Fruit fly (Drosophila melanogaster): ENCODE measurements around the gene Cmpk.

The Cmpk gene

DNA sequence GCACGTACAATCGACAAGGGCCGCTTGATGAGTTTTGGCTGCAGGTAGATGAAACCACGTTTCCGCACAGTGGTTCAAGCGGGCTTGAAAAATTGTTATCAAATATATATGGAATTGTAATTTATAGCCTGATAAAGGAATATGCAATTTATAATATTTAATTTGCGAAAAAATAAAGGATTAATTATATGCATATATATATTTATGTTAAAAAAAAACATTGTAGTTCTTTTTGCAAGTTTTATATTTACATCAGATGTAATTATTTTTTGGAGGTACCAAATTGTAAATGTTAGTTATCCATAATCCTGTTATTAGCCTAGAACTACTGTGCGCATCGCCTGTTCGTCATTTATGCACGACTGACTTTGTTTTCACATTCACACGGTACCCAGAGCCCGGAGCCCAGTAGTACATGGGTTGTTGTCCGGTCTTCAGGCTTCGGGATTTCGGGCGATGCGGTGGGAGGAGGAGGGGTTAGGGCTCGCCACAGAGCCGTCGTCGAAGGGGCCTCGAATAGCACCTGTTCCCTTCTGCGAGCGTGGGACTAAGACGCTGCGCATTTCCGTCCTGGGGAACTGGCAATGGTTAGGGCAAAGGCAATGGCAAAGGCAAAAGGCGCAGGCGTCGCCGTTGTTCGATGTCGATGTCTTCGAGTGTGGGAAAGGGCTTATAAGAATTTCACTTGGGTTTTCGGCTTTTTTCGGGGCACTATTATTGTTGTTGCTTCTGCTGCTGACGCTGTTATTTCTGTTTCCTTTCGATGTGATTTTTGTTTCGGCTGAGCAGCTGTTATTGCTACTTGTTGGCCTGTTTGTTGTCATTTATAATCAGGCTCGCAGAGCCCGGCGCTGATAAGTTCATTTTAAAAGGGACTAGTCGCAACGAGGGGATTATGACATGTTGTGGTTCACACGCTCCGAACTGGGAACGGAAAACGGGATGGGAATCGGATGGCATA lies 37.2 kb downstream of the Cmpk start (continued):
- TF ChIP-seq Dip3 (GFP tag; optimal IDR thresholded peaks at IDR 0.05), result no peak
- peak in 1 of 2 experiments; percentile 69 for TF ChIP-seq Hr78 (GFP tag; optimal IDR thresholded peaks at IDR 0.05)

dm6 chr3R:26017294-26017770 lies 37.9 kb downstream of the Cmpk start:
- TF ChIP-seq pita (GFP tag; optimal IDR thresholded peaks at IDR 0.05) (no peak), CG10431 (GFP tag; optimal IDR thresholded peaks at IDR 0.05) (no peak), dmrt99B (tag; optimal IDR thresholded peaks at IDR 0.05) (no peak), cad (GFP tag; optimal IDR thresholded peaks at IDR 0.05) (peak; percentile 13), Meics (GFP tag; optimal IDR thresholded peaks at IDR 0.05) (no peak), CG33213 (GFP tag; optimal IDR thresholded peaks at IDR 0.05) (no peak), fd102C (GFP tag; optimal IDR thresholded peaks at IDR 0.05) (no peak), CG1647 (GFP tag; optimal IDR thresholded peaks at IDR 0.05) (no peak), trem (tag; optimal IDR thresholded peaks at IDR 0.05) (no peak), Dek (tag; optimal IDR thresholded peaks at IDR 0.05) (no peak), cwo (GFP tag; optimal IDR thresholded peaks at IDR 0.05) (no peak), sc (optimal IDR thresholded peaks at IDR 0.05) (no peak), sc (GFP tag; optimal IDR thresholded peaks at IDR 0.05) (no peak), ci (GFP tag; IDR thresholded peaks at IDR 0.05) (0 out of 3 replicates have a peak, but pooled peaks have one; percentile 20), CG2199 (GFP tag; IDR thresholded peaks at IDR 0.05) (peak; percentile 43; the same call in 1 of the 3 replicates), CG13123 (GFP tag; optimal IDR thresholded peaks at IDR 0.05) (no peak), CG15011 (GFP tag; optimal IDR thresholded peaks at IDR 0.05) (no peak), Mad (GFP tag; optimal IDR thresholded peaks at IDR 0.05) (no peak), CG12391 (tag; optimal IDR thresholded peaks at IDR 0.05) (no peak), sqz (GFP tag; optimal IDR thresholded peaks at IDR 0.05) (no peak), ab (GFP tag; optimal IDR thresholded peaks at IDR 0.05) (no peak), sr (GFP tag; IDR thresholded peaks at IDR 0.05) (no peak), MBD-R2 (GFP tag; IDR thresholded peaks at IDR 0.05) (no peak), CG3726 (GFP tag; IDR thresholded peaks at IDR 0.05) (no peak), Nf-YC (tag; optimal IDR thresholded peaks at IDR 0.05) (peak; percentile 5), lola (GFP tag; optimal IDR thresholded peaks at IDR 0.05) (no peak), ham (GFP tag; IDR thresholded peaks at IDR 0.05) (no peak), emc (GFP tag; optimal IDR thresholded peaks at IDR 0.05) (no peak), Dll (GFP tag; IDR thresholded peaks at IDR 0.05; ENCODE audit: partially characterized antibody) (no peak), Med (GFP tag) (peak; percentile 72), chinmo (GFP tag; IDR thresholded peaks at IDR 0.05; ENCODE audit: partially characterized antibody) (peak; percentile 83; the same call in 3 of the 4 replicates), CG2116 (GFP tag; optimal IDR thresholded peaks at IDR 0.05) (no peak), CG31224 (GFP tag; IDR thresholded peaks at IDR 0.05) (no peak), slbo (GFP tag; IDR thresholded peaks at IDR 0.05) (no peak), CG8924 (tag; optimal IDR thresholded peaks at IDR 0.05) (no peak), Sox102F (GFP tag; optimal IDR thresholded peaks at IDR 0.05) (no peak), bab2 (GFP tag; optimal IDR thresholded peaks at IDR 0.05) (no peak), CG1832 (GFP tag; optimal IDR thresholded peaks at IDR 0.05) (no peak), zen2 (GFP tag; IDR thresholded peaks at IDR 0.05; ENCODE audit: partially characterized antibody) (no peak), Mes4 (GFP tag; optimal IDR thresholded peaks at IDR 0.05) (no peak), Kr (GFP tag; optimal IDR thresholded peaks at IDR 0.05) (no peak), nerfin-2 (GFP tag; IDR thresholded peaks at IDR 0.05; ENCODE audit: partially characterized antibody) (no peak), Xrp1 (GFP tag; IDR thresholded peaks at IDR 0.05) (no peak), CG14965 (GFP tag; optimal IDR thresholded peaks at IDR 0.05; ENCODE audit: borderline replicate concordance) (no peak)

Measured in whole organism, embryonic.